Fruit fly (Drosophila melanogaster) whole organism, embryonic: ENCODE results near the gene Dbp73D.

Source experiments
- Ada2b ChIP-seq: fragments of 200-800 bp; sonication (Bioruptor generic); IDR thresholded peaks from 2 replicates; pipeline ENCODE4 v1.3.6; 2022; ENCODE audit warnings: missing biosample characterization, missing genetic modification characterization
- Awh ChIP-seq: fragments of 200-800 bp; sonication (Bioruptor generic); IDR thresholded peaks from 2 replicates; pipeline ENCODE4, ENCODE4 v1.3.6; 2022; ENCODE audit warnings: missing biosample characterization, missing genetic modification characterization
- B-H1 ChIP-seq: fragments of 200-800 bp; sonication (Bioruptor generic); IDR thresholded peaks from 3 replicates; pipeline ENCODE4 v1.3.6; 2022; ENCODE audit warnings: missing biosample characterization, missing genetic modification characterization
- CG11247 ChIP-seq: fragments of 200-800 bp; sonication (Bioruptor generic); IDR thresholded peaks from 2 replicates; pipeline ENCODE4 v1.3.6; 2022; ENCODE audit warnings: missing biosample characterization, missing genetic modification characterization
- CG11560 ChIP-seq: fragments of 200-800 bp; sonication (Bioruptor generic); IDR thresholded peaks from 3 replicates; pipeline ENCODE4 v1.3.6; 2022; ENCODE audit warnings: missing biosample characterization, missing genetic modification characterization
- CG12155 ChIP-seq: fragments of 200-800 bp; sonication (Bioruptor generic); optimal IDR thresholded peaks from 3 replicates; lab custom pipeline; 2016; ENCODE audit warnings: missing biosample characterization, missing genetic modification characterization
- CG12236 ChIP-seq: fragments of 200-800 bp; sonication (Bioruptor generic); optimal IDR thresholded peaks from 2 replicates; lab custom pipeline; 2016; ENCODE audit warnings: missing biosample characterization, missing genetic modification characterization
- CG12299 ChIP-seq: fragments of 200-800 bp; sonication (Bioruptor generic); optimal IDR thresholded peaks from 2 replicates; lab custom pipeline; 2018; ENCODE audit warnings: missing biosample characterization, mild to moderate bottlenecking, missing genetic modification characterization
- CG14014 ChIP-seq: fragments of 200-800 bp; sonication (Bioruptor generic); IDR thresholded peaks from 2 replicates; pipeline ENCODE4 v1.3.6; 2022; ENCODE audit warnings: missing biosample characterization, missing genetic modification characterization
- CG15073 ChIP-seq: fragments of 200-800 bp; sonication (Bioruptor generic); optimal IDR thresholded peaks from 2 replicates; lab custom pipeline; 2016; ENCODE audit warnings: missing biosample characterization, missing genetic modification characterization
- CG3065 ChIP-seq: fragments of 200-800 bp; sonication (Bioruptor generic); optimal IDR thresholded peaks from 2 replicates; lab custom pipeline; 2016; ENCODE audit warnings: missing biosample characterization, missing genetic modification characterization
- CG3281 ChIP-seq: fragments of 200-800 bp; sonication (Bioruptor generic); optimal IDR thresholded peaks from 3 replicates; lab custom pipeline; 2017; ENCODE audit warnings: missing biosample characterization, mild to moderate bottlenecking, missing genetic modification characterization
- CG33213 ChIP-seq: fragments of 200-800 bp; sonication (Bioruptor generic); optimal IDR thresholded peaks from 3 replicates; lab custom pipeline; 2016; ENCODE audit warnings: missing biosample characterization, missing genetic modification characterization
- CG6254 ChIP-seq: fragments of 200-800 bp; sonication (Bioruptor generic); optimal IDR thresholded peaks from 3 replicates; lab custom pipeline; 2017; ENCODE audit warnings: mild to moderate bottlenecking, missing biosample characterization, missing genetic modification reagents, missing genetic modification characterization
- CG6791 ChIP-seq: fragments of 200-800 bp; sonication (Bioruptor generic); IDR thresholded peaks from 3 replicates; pipeline ENCODE4 v1.3.6; 2022; ENCODE audit warnings: missing biosample characterization, missing genetic modification characterization; ENCODE audit not compliant: partially characterized antibody
- CG6813 ChIP-seq: fragments of 200-800 bp; sonication (Bioruptor generic); optimal IDR thresholded peaks from 2 replicates; lab custom pipeline; 2017; ENCODE audit warnings: missing biosample characterization, missing genetic modification characterization, mild to moderate bottlenecking, moderate library complexity, missing genetic modification reagents
- CG9817 ChIP-seq: fragments of 200-800 bp; sonication (Bioruptor generic); optimal IDR thresholded peaks from 2 replicates; lab custom pipeline; 2018; ENCODE audit warnings: missing biosample characterization, mild to moderate bottlenecking, missing genetic modification characterization, moderate library complexity
- Dref ChIP-seq: fragments of 200-800 bp; sonication (Bioruptor generic); IDR thresholded peaks from 2 replicates; pipeline ENCODE4 v1.3.6; 2022; ENCODE audit warnings: missing biosample characterization, missing genetic modification characterization
- ERR ChIP-seq: fragments of 200-800 bp; sonication (Bioruptor generic); optimal IDR thresholded peaks from 2 replicates; lab custom pipeline; 2016; ENCODE audit warnings: missing biosample characterization, missing genetic modification characterization
- Fer3 ChIP-seq: fragments of 200-800 bp; sonication (Bioruptor generic); optimal IDR thresholded peaks from 2 replicates; lab custom pipeline; 2018; ENCODE audit warnings: missing biosample characterization, mild to moderate bottlenecking, missing genetic modification characterization, moderate library complexity
- Hmx ChIP-seq: fragments of 200-800 bp; sonication (Bioruptor generic); optimal IDR thresholded peaks from 2 replicates; lab custom pipeline; 2016; ENCODE audit warnings: missing biosample characterization, missing genetic modification characterization
- MESR4 ChIP-seq: fragments of 200-800 bp; sonication (Bioruptor generic); optimal IDR thresholded peaks from 2 replicates; lab custom pipeline; 2018; ENCODE audit warnings: missing biosample characterization, mild to moderate bottlenecking, missing genetic modification characterization, moderate library complexity
- NC2α ChIP-seq: fragments of 200-800 bp; sonication (Bioruptor generic); optimal IDR thresholded peaks from 2 replicates; lab custom pipeline; 2016; ENCODE audit warnings: missing biosample characterization, missing genetic modification characterization
- Oli ChIP-seq: fragments of 200-800 bp; sonication (Bioruptor generic); optimal IDR thresholded peaks from 2 replicates; lab custom pipeline; 2018; ENCODE audit warnings: missing biosample characterization, mild to moderate bottlenecking, missing genetic modification characterization, moderate library complexity
- Sox100B ChIP-seq: fragments of 200-800 bp; sonication (Bioruptor generic); optimal IDR thresholded peaks from 3 replicates; lab custom pipeline; 2018; ENCODE audit warnings: missing biosample characterization, mild to moderate bottlenecking, missing genetic modification characterization
- Sry-δ ChIP-seq: fragments of 200-800 bp; sonication (Bioruptor generic); optimal IDR thresholded peaks from 2 replicates; lab custom pipeline; 2016; ENCODE audit warnings: missing biosample characterization, missing genetic modification characterization
- cwo ChIP-seq: fragments of 200-800 bp; sonication (Bioruptor generic); optimal IDR thresholded peaks from 3 replicates; lab custom pipeline; 2017; ENCODE audit warnings: missing biosample characterization, missing genetic modification characterization, mild to moderate bottlenecking, moderate library complexity, missing genetic modification reagents
- danr ChIP-seq: fragments of 200-800 bp; sonication (Bioruptor generic); IDR thresholded peaks from 2 replicates; pipeline ENCODE4 v1.3.6; 2022; ENCODE audit warnings: missing biosample characterization, missing genetic modification characterization
- en ChIP-seq: fragments of 200-800 bp; sonication (Bioruptor generic); optimal IDR thresholded peaks from 2 replicates; lab custom pipeline; 2016; ENCODE audit warnings: missing biosample characterization, missing genetic modification characterization
- ftz-f1 ChIP-seq: fragments of 200-800 bp; sonication (Bioruptor generic); optimal IDR thresholded peaks from 2 replicates; lab custom pipeline; 2016; ENCODE audit warnings: missing biosample characterization, missing genetic modification characterization
- gem ChIP-seq: fragments of 200-800 bp; sonication (Bioruptor generic); optimal IDR thresholded peaks from 2 replicates; lab custom pipeline; 2019; ENCODE audit warnings: missing biosample characterization, mild to moderate bottlenecking, missing genetic modification characterization, moderate library complexity
- grau ChIP-seq: fragments of 200-800 bp; optimal IDR thresholded peaks from 3 replicates; lab custom pipeline; 2019; ENCODE audit warnings: missing biosample characterization, mild to moderate bottlenecking, missing genetic modification characterization, moderate library complexity
- klu ChIP-seq: fragments of 200-800 bp; sonication (Bioruptor generic); IDR thresholded peaks from 2 replicates; pipeline ENCODE4 v1.3.6; 2022; ENCODE audit warnings: missing biosample characterization, missing genetic modification characterization
- lmd ChIP-seq: fragments of 200-800 bp; sonication (Bioruptor generic); IDR thresholded peaks from 2 replicates; pipeline ENCODE4 v1.3.6; 2022; ENCODE audit warnings: missing biosample characterization, missing genetic modification characterization
- mld ChIP-seq: fragments of 200-800 bp; sonication (Bioruptor generic); IDR thresholded peaks from 3 replicates; pipeline ENCODE4 v1.3.6; 2022; ENCODE audit warnings: missing biosample characterization, missing genetic modification characterization; ENCODE audit not compliant: partially characterized antibody
- nerfin-1 ChIP-seq: fragments of 200-800 bp; sonication (Bioruptor generic); optimal IDR thresholded peaks from 3 replicates; lab custom pipeline; 2019; ENCODE audit warnings: missing biosample characterization, mild to moderate bottlenecking, missing genetic modification characterization, moderate library complexity
- org-1 ChIP-seq: fragments of 200-800 bp; sonication (Bioruptor generic); optimal IDR thresholded peaks from 2 replicates; lab custom pipeline; 2017; ENCODE audit warnings: missing biosample characterization, missing genetic modification characterization
- psq ChIP-seq: fragments of 200-800 bp; sonication (Bioruptor generic); optimal IDR thresholded peaks from 2 replicates; lab custom pipeline; 2017; ENCODE audit warnings: missing biosample characterization, missing genetic modification characterization
- pzg ChIP-seq: fragments of 200-800 bp; sonication (Bioruptor generic); optimal IDR thresholded peaks from 3 replicates; lab custom pipeline; 2018; ENCODE audit warnings: missing biosample characterization, mild to moderate bottlenecking, missing genetic modification characterization, moderate library complexity
- sisA ChIP-seq: fragments of 200-800 bp; sonication (Bioruptor generic); IDR thresholded peaks from 2 replicates; pipeline ENCODE4 v1.3.6; 2022; ENCODE audit warnings: missing biosample characterization, missing genetic modification characterization
- sug ChIP-seq: fragments of 200-800 bp; optimal IDR thresholded peaks from 2 replicates; lab custom pipeline; 2019; ENCODE audit warnings: missing biosample characterization, mild to moderate bottlenecking, missing genetic modification characterization, moderate library complexity
- trh ChIP-seq: fragments of 200-800 bp; sonication (Bioruptor generic); optimal IDR thresholded peaks from 2 replicates; lab custom pipeline; 2016; ENCODE audit warnings: missing biosample characterization, missing genetic modification characterization
- twi ChIP-seq: fragments of 200-800 bp; optimal IDR thresholded peaks from 2 replicates; lab custom pipeline; 2019; ENCODE audit warnings: missing biosample characterization, mild to moderate bottlenecking, missing genetic modification characterization, moderate library complexity
- unc-4 ChIP-seq: fragments of 200-800 bp; sonication (Bioruptor generic); IDR thresholded peaks from 2 replicates; pipeline ENCODE4 v1.3.6; 2022; ENCODE audit warnings: missing biosample characterization, missing genetic modification characterization; ENCODE audit not compliant: partially characterized antibody

Dbp73D gene

DNA sequence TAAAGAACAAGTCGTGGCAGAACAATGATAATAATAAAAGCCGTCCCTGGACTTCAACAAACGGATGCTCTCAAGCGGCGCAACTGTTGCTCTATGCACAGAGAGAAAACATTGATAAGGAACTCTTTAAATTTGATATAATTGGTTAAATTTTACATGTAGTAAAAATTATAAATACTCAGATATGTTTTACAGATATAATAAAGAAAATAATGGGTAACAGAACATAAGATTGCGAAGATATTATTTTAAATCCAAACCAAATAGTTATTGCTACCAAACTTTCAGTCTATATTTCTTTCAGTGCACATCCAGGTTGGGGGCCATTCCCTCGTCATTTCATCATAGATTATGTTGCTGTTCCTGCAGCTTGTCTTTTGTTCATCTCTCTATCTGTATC is 19.1 kb upstream of the Dbp73D start (continued):
- no peak for TF ChIP-seq klu (GFP tag; lab: Robert Waterston, UW)
- TF ChIP-seq CG33213 (GFP tag; lab: Kevin White, UChicago) = no peak
- peak; percentile 44 for TF ChIP-seq nerfin-1 (tag; lab: Kevin White, UChicago)
- TF ChIP-seq ERR = no peak
- TF ChIP-seq CG3281 (GFP tag; lab: Kevin White, UChicago) = no peak
- no peak for TF ChIP-seq unc-4 (GFP tag; lab: Robert Waterston, UW)
- no peak for TF ChIP-seq Dref (GFP tag; lab: Robert Waterston, UW)
- TF ChIP-seq CG11560 (tag; lab: Robert Waterston, UW) = no peak
- no peak for TF ChIP-seq pzg (GFP tag; lab: Kevin White, UChicago)
- TF ChIP-seq CG9817 (tag; lab: Kevin White, UChicago) = no peak
- TF ChIP-seq cwo (GFP tag; lab: Kevin White, UChicago) = no peak
- no peak for TF ChIP-seq trh (GFP tag; lab: Kevin White, UChicago)
- peak; percentile 62 for TF ChIP-seq CG6254 (GFP tag; lab: Kevin White, UChicago)
- no peak for TF ChIP-seq CG3065
- no peak for TF ChIP-seq Ada2b (GFP tag; lab: Robert Waterston, UW)
- TF ChIP-seq mld (GFP tag; lab: Robert Waterston, UW) = no peak
- TF ChIP-seq CG12299 (tag; lab: Kevin White, UChicago) = no peak
- TF ChIP-seq CG14014 (GFP tag; lab: Robert Waterston, UW) = no peak
- no peak for TF ChIP-seq Awh (GFP tag; lab: Robert Waterston, UW)
- TF ChIP-seq twi (tag; lab: Kevin White, UChicago) = no peak
- TF ChIP-seq sug = no peak
- TF ChIP-seq MESR4 (GFP tag; lab: Kevin White, UChicago) = no peak
- no peak for TF ChIP-seq sisA (GFP tag; lab: Robert Waterston, UW)
- TF ChIP-seq CG6813 (GFP tag; lab: Kevin White, UChicago) = no peak
- no peak for TF ChIP-seq CG11247 (GFP tag; lab: Robert Waterston, UW)
- TF ChIP-seq NC2α = no peak
- no peak for TF ChIP-seq Sry-δ (GFP tag; lab: Kevin White, UChicago)
- peak; percentile 70 for TF ChIP-seq gem (tag; lab: Kevin White, UChicago)
- peak; percentile 7 for TF ChIP-seq Oli
- no peak for TF ChIP-seq Fer3 (tag; lab: Kevin White, UChicago)
- no peak for TF ChIP-seq ftz-f1 (GFP tag; lab: Kevin White, UChicago)
- TF ChIP-seq B-H1 (GFP tag; lab: Robert Waterston, UW) = no peak
- no peak for TF ChIP-seq CG6791
- no peak; the same call in 1 of the 2 replicates for TF ChIP-seq lmd (GFP tag; lab: Robert Waterston, UW)
- TF ChIP-seq org-1 (GFP tag; lab: Kevin White, UChicago) = no peak
- TF ChIP-seq Hmx (GFP tag; lab: Kevin White, UChicago) = no peak
- TF ChIP-seq en (GFP tag; lab: Kevin White, UChicago) = no peak
- TF ChIP-seq CG15073 (GFP tag; lab: Kevin White, UChicago) = no peak
- TF ChIP-seq Sox100B (GFP tag; lab: Kevin White, UChicago) = peak; percentile 24
- no peak for TF ChIP-seq CG12236
- no peak for TF ChIP-seq CG12155 (GFP tag; lab: Kevin White, UChicago)
- no peak for TF ChIP-seq psq (GFP tag; lab: Kevin White, UChicago)
- TF ChIP-seq grau (tag; lab: Kevin White, UChicago) = no peak
- no peak for TF ChIP-seq danr (GFP tag; lab: Robert Waterston, UW)
